Worm (Caenorhabditis elegans): Measurements from ENCODE around the gene Y38H6C.16.

DNA sequence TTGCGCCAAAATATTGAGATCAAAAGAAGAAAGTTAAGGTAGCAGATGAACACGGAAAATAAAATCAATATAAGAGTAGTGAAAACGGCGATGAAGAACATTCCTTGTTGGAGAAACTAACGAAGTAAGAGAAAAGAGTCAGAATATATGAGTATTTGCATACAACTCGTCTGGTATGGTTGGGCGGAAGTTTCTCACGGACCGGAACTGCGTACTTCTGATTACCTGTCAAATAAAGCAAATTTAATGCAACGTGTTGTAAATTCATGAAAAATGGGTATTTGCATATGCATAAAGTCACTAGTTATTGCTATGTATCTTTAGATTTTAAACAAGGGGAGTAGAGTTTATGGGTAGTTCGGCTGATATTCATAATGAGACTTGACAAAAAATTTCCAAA lies 50.0 kb downstream of the Y38H6C.16 start, which contains the start of gene srbc-78:
- TF ChIP-seq nhr-179 (tag; optimal IDR thresholded peaks at IDR 0.05) = no peak
- TF ChIP-seq B0019.2 (GFP tag; conservative IDR thresholded peaks at IDR 0.05) = no peak
- TF ChIP-seq F23B12.7 (tag; optimal IDR thresholded peaks at IDR 0.05; ENCODE audit: insufficient read depth) = no peak
- TF ChIP-seq Y79H2A.3 (GFP tag; conservative IDR thresholded peaks at IDR 0.05) = no peak
- no peak for TF ChIP-seq snpc-4 (GFP tag; optimal IDR thresholded peaks at IDR 0.05)
- no peak for TF ChIP-seq snpc-4 (tag; optimal IDR thresholded peaks at IDR 0.05)
- TF ChIP-seq hrde-1 (tag; optimal IDR thresholded peaks at IDR 0.05; ENCODE audit: borderline replicate concordance) = no peak
- TF ChIP-seq C17E4.6 (GFP tag; IDR thresholded peaks at IDR 0.05) = no peak
- no peak for TF ChIP-seq ama-1 (optimal IDR thresholded peaks at IDR 0.05)
- no peak for TF ChIP-seq ama-1 (GFP tag; optimal IDR thresholded peaks at IDR 0.05)
- TF ChIP-seq ztf-3 (GFP tag; optimal IDR thresholded peaks at IDR 0.05) = no peak
- TF ChIP-seq ztf-6 (GFP tag; IDR thresholded peaks at IDR 0.05) = no peak
- TF ChIP-seq ets-4 (GFP tag; optimal IDR thresholded peaks at IDR 0.05) = no peak

Measured in whole organism, young adult.